Fruit fly (Drosophila melanogaster): ENCODE data around the gene Grip163.

DNA sequence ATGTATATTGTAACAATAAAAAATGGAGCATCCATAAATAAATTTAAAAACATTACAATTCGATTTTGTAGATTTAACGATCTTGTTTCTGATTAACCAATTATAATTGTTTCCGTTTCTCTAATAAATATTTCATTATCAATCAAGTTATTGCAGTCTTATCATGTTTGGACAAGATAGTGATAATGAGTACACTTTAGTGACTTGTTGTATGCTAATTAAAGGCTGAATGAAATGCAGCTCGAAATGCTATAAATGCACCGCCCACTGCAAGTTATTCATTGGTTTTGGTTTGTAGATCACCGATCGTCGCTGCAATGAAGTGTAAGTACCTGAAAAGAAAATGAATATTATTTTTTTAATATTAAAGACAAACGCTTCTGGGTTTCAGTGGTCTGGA is 23.3 kb downstream of the Grip163 start, which contains the start of gene CG14125:
- TF ChIP-seq CG18764 (GFP tag; optimal IDR thresholded peaks at IDR 0.05) (no peak), Hr3 (GFP tag; optimal IDR thresholded peaks at IDR 0.05) (no peak), Jarid2 (GFP tag; optimal IDR thresholded peaks at IDR 0.05) (no peak), gcm (GFP tag; optimal IDR thresholded peaks at IDR 0.05) (no peak), Gug (GFP tag; IDR thresholded peaks at IDR 0.05) (no peak), H2.0 (GFP tag; IDR thresholded peaks at IDR 0.05) (no peak), Kr (GFP tag; optimal IDR thresholded peaks at IDR 0.05) (no peak), HmgZ (tag; optimal IDR thresholded peaks at IDR 0.05) (no peak), CG11247 (GFP tag; IDR thresholded peaks at IDR 0.05) (no peak), aop (GFP tag; IDR thresholded peaks at IDR 0.05) (no peak), CG11085 (GFP tag; IDR thresholded peaks at IDR 0.05) (no peak), CG34422 (GFP tag; IDR thresholded peaks at IDR 0.05) (no peak), CG12155 (GFP tag; optimal IDR thresholded peaks at IDR 0.05) (no peak)
